Fruit fly (Drosophila melanogaster) whole organism, embryonic: Measurements from ENCODE around the gene EMC5.
A peak's percentile ranks its signal among the peaks of the same experiment; 100 is the strongest.

Source experiments
- B-H1 ChIP-seq: fragments of 200-800 bp; sonication (Bioruptor generic); IDR thresholded peaks from 3 replicates; pipeline ENCODE4 v1.3.6; 2022; ENCODE audit warnings: missing biosample characterization, missing genetic modification characterization
- CG18262 ChIP-seq: fragments of 200-800 bp; optimal IDR thresholded peaks from 3 replicates; lab custom pipeline; 2019; ENCODE audit warnings: missing biosample characterization, mild to moderate bottlenecking, missing genetic modification characterization, moderate library complexity
- lilli ChIP-seq: fragments of 200-800 bp; sonication (Bioruptor generic); optimal IDR thresholded peaks from 3 replicates; lab custom pipeline; 2016; ENCODE audit warnings: missing biosample characterization, missing genetic modification characterization
- pb ChIP-seq: fragments of 200-800 bp; sonication (Bioruptor generic); optimal IDR thresholded peaks from 3 replicates; lab custom pipeline; 2016; ENCODE audit warnings: missing biosample characterization, missing genetic modification characterization
- sob ChIP-seq: fragments of 200-800 bp; sonication (Bioruptor generic); IDR thresholded peaks from 2 replicates; pipeline ENCODE4 v1.3.6; 2022; ENCODE audit warnings: missing biosample characterization, missing genetic modification characterization

DNA sequence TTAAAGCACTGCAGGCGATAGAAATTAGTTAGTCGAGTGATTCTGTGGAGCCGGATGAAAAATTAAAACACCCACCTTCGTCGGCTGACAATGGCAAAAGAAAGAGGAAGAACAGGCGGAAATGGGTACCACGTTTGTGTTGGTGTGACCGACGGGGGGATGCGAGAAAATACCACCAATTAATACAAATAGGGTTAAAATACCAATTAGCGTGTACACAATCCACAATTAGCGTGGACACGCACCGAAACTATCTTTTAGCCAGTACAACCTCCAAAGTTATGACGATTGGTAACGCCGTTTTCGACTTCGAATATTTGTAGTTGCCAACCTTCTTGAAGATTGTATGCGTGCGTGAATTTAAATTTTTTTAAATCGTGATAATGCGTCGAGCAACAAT lies 21.6 kb downstream of the EMC5 start, which contains the start of gene RpL30:
- TF ChIP-seq pb (GFP tag; lab: Kevin White, UChicago) = peak; percentile 93
- peak; percentile 62; the same call in 1 of the 3 replicates for TF ChIP-seq B-H1 (GFP tag; lab: Robert Waterston, UW)
- peak; percentile 79 for TF ChIP-seq lilli
- peak; percentile 79 for TF ChIP-seq CG18262
- TF ChIP-seq sob (GFP tag; lab: Robert Waterston, UW) = peak; percentile 93
